Worm (Caenorhabditis elegans) whole organism, early embryonic: ENCODE results near the gene C06B8.3.

Experiments
- B0310.2 ChIP-seq: sonication (generic microtip); optimal IDR thresholded peaks from 2 replicates; lab custom pipeline; 2016; ENCODE audit warnings: mild to moderate bottlenecking, missing genetic modification characterization, missing compliant biosample characterization
- F13C5.2 ChIP-seq: sonication (generic microtip); optimal IDR thresholded peaks from 2 replicates; lab custom pipeline; 2017; ENCODE audit warnings: mild to moderate bottlenecking, missing genetic modification characterization, inconsistent platforms, missing compliant biosample characterization
- aly-1 ChIP-seq: sonication (generic microtip); optimal IDR thresholded peaks from 2 replicates; lab custom pipeline; 2016; ENCODE audit warnings: missing genetic modification characterization, missing compliant biosample characterization
- ama-1 ChIP-seq: fragments of 150-350 bp; optimal IDR thresholded peaks from 2 replicates; lab custom pipeline; 2014
- ceh-13 ChIP-seq: fragments of 200-800 bp; sonication (Bioruptor generic); optimal IDR thresholded peaks from 2 replicates; lab custom pipeline; 2018; ENCODE audit warnings: mild to moderate bottlenecking, missing genetic modification characterization, missing compliant biosample characterization
- ceh-36 ChIP-seq: sonication (generic microtip); optimal IDR thresholded peaks from 2 replicates; lab custom pipeline; 2016; ENCODE audit warnings: missing genetic modification characterization, inconsistent platforms, missing compliant biosample characterization
- ets-7 ChIP-seq: sonication (generic microtip); optimal IDR thresholded peaks from 2 replicates; lab custom pipeline; 2016; ENCODE audit warnings: missing genotype, missing genetic modification characterization, missing compliant biosample characterization
- flt-1 ChIP-seq: fragments of 200-800 bp; sonication (Bioruptor generic); IDR thresholded peaks from 2 replicates; pipeline ENCODE4 v1.3.6; 2022; ENCODE audit warnings: missing genetic modification characterization, missing compliant biosample characterization
- hmbx-1 ChIP-seq: sonication (generic microtip); optimal IDR thresholded peaks from 2 replicates; lab custom pipeline; 2016; ENCODE audit warnings: mild to moderate bottlenecking, missing genetic modification characterization, missing compliant biosample characterization
- hmg-4 ChIP-seq: fragments of 200-800 bp; sonication (Bioruptor generic); optimal IDR thresholded peaks from 2 replicates; lab custom pipeline; 2018; ENCODE audit warnings: mild to moderate bottlenecking, missing genetic modification characterization, missing compliant biosample characterization
- hnd-1 ChIP-seq: sonication (generic microtip); optimal IDR thresholded peaks from 2 replicates; lab custom pipeline; 2016; ENCODE audit warnings: missing genetic modification characterization, missing compliant biosample characterization
- pes-1 ChIP-seq: fragments of 200-800 bp; sonication (Bioruptor generic); IDR thresholded peaks from 2 replicates; pipeline ENCODE4 v1.3.6; 2022; ENCODE audit warnings: missing genetic modification reagents, missing genetic modification characterization, missing compliant biosample characterization
- scrt-1 ChIP-seq: fragments of 200-800 bp; sonication (Bioruptor generic); IDR thresholded peaks from 2 replicates; pipeline ENCODE4 v1.3.6; 2022; ENCODE audit warnings: missing genetic modification characterization, missing compliant biosample characterization
- sea-1 ChIP-seq: fragments of 200-800 bp; sonication (Bioruptor generic); conservative IDR thresholded peaks from 2 replicates; pipeline ENCODE4 v1.3.6; 2022; ENCODE audit warnings: missing genetic modification characterization, missing compliant biosample characterization
- tbx-11 ChIP-seq: fragments of 200-800 bp; sonication (Bioruptor generic); IDR thresholded peaks from 2 replicates; pipeline ENCODE4 v1.3.6; 2022; ENCODE audit warnings: missing genetic modification characterization, missing compliant biosample characterization
- tbx-37 ChIP-seq: fragments of 200-800 bp; sonication (Bioruptor generic); conservative IDR thresholded peaks from 2 replicates; pipeline ENCODE4 v1.3.6; 2022; ENCODE audit warnings: missing genetic modification reagents, missing genetic modification characterization, missing compliant biosample characterization
- tra-4 ChIP-seq: sonication (generic microtip); optimal IDR thresholded peaks from 2 replicates; lab custom pipeline; 2017; ENCODE audit warnings: missing genetic modification characterization, missing compliant biosample characterization

The C06B8.3 gene

DNA sequence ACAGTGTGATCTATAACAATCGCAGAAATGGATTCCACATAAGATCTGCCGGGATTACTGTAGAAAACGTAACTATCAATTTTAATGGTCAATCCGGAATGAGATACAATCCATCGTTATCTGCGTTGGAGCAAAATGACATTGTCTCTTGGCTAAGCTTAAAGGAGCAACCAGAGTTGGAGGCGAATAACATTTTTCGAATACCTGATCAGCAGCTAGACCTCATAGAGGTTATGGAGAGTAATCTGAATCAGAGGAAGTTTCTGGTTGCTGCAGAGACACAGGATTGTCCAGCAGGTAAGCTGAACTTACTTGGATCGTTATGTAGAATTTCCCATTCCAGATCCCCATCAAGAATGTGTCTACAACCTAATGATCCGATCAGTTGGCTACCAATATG lies 19.2 kb upstream of the C06B8.3 start:
- no peak for TF ChIP-seq F13C5.2
- TF ChIP-seq ceh-13 (GFP tag; lab: Kevin White, UChicago) = no peak
- no peak for TF ChIP-seq ama-1
- no peak for TF ChIP-seq flt-1 (GFP tag; lab: Robert Waterston, UW)
- TF ChIP-seq tbx-11 (GFP tag; lab: Robert Waterston, UW) = no peak
- no peak for TF ChIP-seq hmbx-1 (tag; lab: Kevin White, UChicago)

DNA sequence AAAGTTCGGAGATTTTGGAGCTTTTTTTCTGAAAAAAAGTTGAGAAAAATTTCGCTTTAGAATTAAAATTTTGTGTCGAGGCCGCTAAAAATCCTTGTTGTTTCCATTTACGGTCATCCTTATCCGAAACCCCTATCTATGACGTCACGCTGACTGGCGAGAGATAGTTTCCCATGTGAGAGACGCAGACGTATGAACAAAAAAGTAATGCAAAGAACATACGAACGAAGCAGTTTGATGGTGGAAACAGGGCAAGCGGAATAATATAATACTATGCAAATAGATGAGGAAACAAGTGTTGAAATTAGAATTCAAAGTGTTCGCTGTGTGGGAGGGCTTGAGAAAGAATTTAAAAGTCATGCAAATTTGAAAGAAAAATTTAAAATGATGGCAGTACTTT lies 14.7 kb upstream of the C06B8.3 start:
- no peak for TF ChIP-seq sea-1 (GFP tag; lab: Robert Waterston, UW)
- TF ChIP-seq hnd-1 (tag; lab: Kevin White, UChicago) = no peak
- no peak for TF ChIP-seq ets-7 (tag; lab: Kevin White, UChicago)
- no peak for TF ChIP-seq ceh-13 (GFP tag; lab: Kevin White, UChicago)
- no peak for TF ChIP-seq aly-1 (tag; lab: Kevin White, UChicago)
- no peak for TF ChIP-seq flt-1 (GFP tag; lab: Robert Waterston, UW)
- TF ChIP-seq tbx-37 = no peak
- no peak for TF ChIP-seq hmg-4 (GFP tag; lab: Kevin White, UChicago)
- no peak for TF ChIP-seq hmbx-1 (tag; lab: Kevin White, UChicago)
- TF ChIP-seq B0310.2 (tag; lab: Kevin White, UChicago) = no peak
- TF ChIP-seq ama-1 = no peak
- TF ChIP-seq tbx-11 (GFP tag; lab: Robert Waterston, UW) = no peak
- no peak for TF ChIP-seq scrt-1
- no peak for TF ChIP-seq pes-1 (GFP tag; lab: Robert Waterston, UW)
- no peak for TF ChIP-seq tra-4
- no peak for TF ChIP-seq F13C5.2
- TF ChIP-seq ceh-36 = no peak

DNA sequence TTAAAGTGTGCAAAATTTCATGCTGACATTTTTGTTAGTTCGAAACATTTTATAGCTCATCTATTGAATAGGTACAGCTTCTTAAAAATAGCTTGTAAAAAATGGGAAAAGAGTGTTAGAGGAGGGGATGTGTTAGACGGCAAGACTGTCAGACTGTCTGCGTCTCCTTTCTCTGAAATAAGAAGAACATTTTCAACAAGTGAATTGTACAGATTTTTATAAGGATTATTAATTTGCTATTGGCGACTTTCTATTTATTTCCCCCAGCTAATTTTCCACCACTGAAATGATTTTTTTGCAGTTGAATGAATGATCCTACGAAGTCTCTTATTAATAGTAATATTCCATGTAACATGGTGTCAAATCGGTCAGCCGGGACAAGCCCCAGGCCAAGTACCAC lies 14.0 kb upstream of the C06B8.3 start, which contains the start of gene C06B8.7:
TSS of gene C06B8.7 (plus strand) at position 301 of the 400 bp plus-strand sequence.
- no peak for TF ChIP-seq F13C5.2
- no peak for TF ChIP-seq aly-1 (tag; lab: Kevin White, UChicago)
- no peak for TF ChIP-seq ceh-36
- no peak for TF ChIP-seq hnd-1 (tag; lab: Kevin White, UChicago)
- no peak for TF ChIP-seq scrt-1
- TF ChIP-seq tra-4 = no peak
- TF ChIP-seq flt-1 (GFP tag; lab: Robert Waterston, UW) = no peak
- TF ChIP-seq hmbx-1 (tag; lab: Kevin White, UChicago) = no peak
- TF ChIP-seq sea-1 (GFP tag; lab: Robert Waterston, UW) = no peak
- TF ChIP-seq hmg-4 (GFP tag; lab: Kevin White, UChicago) = no peak
- TF ChIP-seq ama-1 = no peak
- no peak for TF ChIP-seq tbx-11 (GFP tag; lab: Robert Waterston, UW)
- no peak for TF ChIP-seq ets-7 (tag; lab: Kevin White, UChicago)
- no peak for TF ChIP-seq ceh-13 (GFP tag; lab: Kevin White, UChicago)
- TF ChIP-seq B0310.2 (tag; lab: Kevin White, UChicago) = no peak
- TF ChIP-seq pes-1 (GFP tag; lab: Robert Waterston, UW) = no peak
- TF ChIP-seq tbx-37 = no peak

DNA sequence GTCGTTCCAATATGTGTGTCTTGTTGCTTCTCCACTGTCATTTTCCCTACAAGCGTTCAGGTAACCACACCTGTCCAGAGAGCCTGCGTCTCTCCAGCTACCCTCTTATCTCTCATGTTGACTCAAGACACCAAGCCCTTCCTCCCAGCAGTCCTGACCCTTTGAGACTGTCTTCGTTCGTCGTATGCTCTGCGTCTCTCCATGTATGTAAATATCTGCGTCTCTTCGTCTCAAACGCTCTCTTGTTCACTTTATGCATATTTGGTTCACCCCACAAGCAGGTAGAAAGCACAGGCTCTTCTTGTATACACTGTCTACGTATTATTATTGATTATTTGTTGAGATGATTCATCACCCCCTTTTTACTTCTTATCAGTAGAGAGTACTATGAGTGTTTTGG lies 13.3 kb upstream of the C06B8.3 start:
- TF ChIP-seq hmg-4 (GFP tag; lab: Kevin White, UChicago) (no peak), tbx-37 (no peak), scrt-1 (no peak), sea-1 (GFP tag; lab: Robert Waterston, UW) (no peak)

DNA sequence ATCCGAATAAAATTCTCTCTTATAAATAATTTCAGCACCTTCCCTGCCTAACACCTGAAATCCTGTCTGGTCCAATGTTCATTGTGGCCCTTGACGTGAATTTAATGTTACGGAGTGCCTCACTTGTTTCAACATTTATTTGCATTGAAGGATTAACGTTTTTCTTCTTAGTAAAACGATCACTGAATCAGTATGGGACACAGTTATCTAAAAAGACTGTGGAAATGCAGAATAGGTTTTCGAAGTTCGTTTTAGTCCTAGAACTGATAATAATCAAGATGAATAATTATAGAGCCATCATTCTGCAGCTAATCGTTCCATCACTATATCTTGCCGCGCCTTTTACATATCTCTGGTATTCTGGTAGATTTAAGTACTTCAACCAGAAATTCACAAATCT lies 10.7 kb upstream of the C06B8.3 start, which contains the start of gene srh-219:
TSS of gene srh-219 (plus strand) at position 301 of the 400 bp plus-strand sequence.
- TF ChIP-seq ceh-36 = no peak
- TF ChIP-seq hmg-4 (GFP tag; lab: Kevin White, UChicago) = no peak

DNA sequence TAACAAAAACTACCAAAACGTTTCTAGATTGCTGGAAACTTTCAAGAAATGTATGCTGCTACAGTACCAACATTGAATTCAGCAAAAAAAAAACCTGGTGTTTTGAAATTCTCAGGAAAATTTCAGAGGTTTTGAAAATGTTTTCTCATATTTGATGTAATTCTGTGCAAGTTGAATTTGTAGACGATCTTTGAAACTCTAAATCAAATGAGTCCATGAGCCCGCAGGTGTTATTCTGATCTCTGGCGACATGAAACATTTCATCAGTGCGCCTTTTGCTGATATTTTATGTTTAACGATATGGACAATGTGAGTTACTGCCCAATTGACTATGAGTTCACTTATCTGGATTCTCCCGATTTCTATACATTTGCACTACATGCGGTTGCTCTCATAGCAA lies 9.2 kb upstream of the C06B8.3 start, which contains the start of gene srh-218:
TSS of gene srh-218 (plus strand) at position 301 of the 400 bp plus-strand sequence.
- TF ChIP-seq ceh-13 (GFP tag; lab: Kevin White, UChicago) (no peak), sea-1 (GFP tag; lab: Robert Waterston, UW) (no peak), ceh-36 (no peak), hmbx-1 (tag; lab: Kevin White, UChicago) (no peak), aly-1 (tag; lab: Kevin White, UChicago) (no peak), hmg-4 (GFP tag; lab: Kevin White, UChicago) (no peak), tbx-11 (GFP tag; lab: Robert Waterston, UW) (no peak), scrt-1 (no peak), B0310.2 (tag; lab: Kevin White, UChicago) (no peak), ama-1 (no peak), pes-1 (GFP tag; lab: Robert Waterston, UW) (no peak), flt-1 (GFP tag; lab: Robert Waterston, UW) (no peak), hnd-1 (tag; lab: Kevin White, UChicago) (no peak), ets-7 (tag; lab: Kevin White, UChicago) (no peak), F13C5.2 (no peak), tbx-37 (no peak)

DNA sequence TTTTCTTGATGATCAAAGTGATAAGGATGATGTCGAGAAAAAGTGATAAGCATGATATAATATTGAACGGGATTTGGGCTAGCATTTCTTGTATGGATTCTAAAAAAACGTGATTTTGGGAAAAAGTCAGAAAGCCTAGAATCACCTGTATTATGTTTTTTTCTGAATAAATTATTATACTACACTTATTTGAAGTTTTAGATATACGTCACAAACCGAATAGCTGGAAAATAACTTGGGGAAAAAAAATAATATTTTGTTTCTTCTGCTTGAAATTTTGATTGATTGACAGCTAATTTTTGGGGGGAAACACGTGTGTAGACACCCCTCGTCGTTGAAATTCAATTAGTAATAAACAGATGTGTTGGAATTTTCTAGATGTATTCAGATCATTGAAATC lies 8.1 kb upstream of the C06B8.3 start, which contains the start of gene str-264:
TSS of gene str-264 (minus strand) at position 101 of the 400 bp plus-strand sequence.
- TF ChIP-seq scrt-1 (no peak), tbx-11 (GFP tag; lab: Robert Waterston, UW) (no peak), aly-1 (tag; lab: Kevin White, UChicago) (no peak), tra-4 (no peak), hnd-1 (tag; lab: Kevin White, UChicago) (no peak), ceh-36 (no peak), pes-1 (GFP tag; lab: Robert Waterston, UW) (no peak), tbx-37 (no peak), hmbx-1 (tag; lab: Kevin White, UChicago) (no peak), F13C5.2 (no peak), hmg-4 (GFP tag; lab: Kevin White, UChicago) (no peak), ets-7 (tag; lab: Kevin White, UChicago) (no peak), sea-1 (GFP tag; lab: Robert Waterston, UW) (no peak), ama-1 (no peak), B0310.2 (tag; lab: Kevin White, UChicago) (no peak), ceh-13 (GFP tag; lab: Kevin White, UChicago) (no peak), flt-1 (GFP tag; lab: Robert Waterston, UW) (no peak)
